Fruit fly (Drosophila melanogaster): ENCODE measurements around the gene CG17258.

Gene CG17258

DNA sequence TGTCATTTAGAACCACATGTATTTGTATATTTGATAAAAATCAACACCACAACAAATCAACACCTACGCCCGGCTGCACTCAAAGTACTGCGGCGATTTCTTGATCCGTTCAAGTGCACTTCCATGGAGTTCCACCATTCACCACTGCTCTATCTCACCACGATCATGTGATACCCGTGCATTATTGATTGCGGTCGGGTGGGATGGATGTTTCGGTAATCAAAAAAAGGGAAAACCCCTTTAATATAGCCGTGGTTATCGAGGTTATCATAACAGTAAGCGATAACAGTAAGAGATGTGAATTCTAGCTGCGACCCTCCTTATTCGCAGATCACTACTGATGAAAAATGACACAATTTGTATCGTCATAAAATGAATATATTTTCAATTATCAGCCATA lies 16.9 kb downstream of the CG17258 start, which contains the start of the genes CG17224 and CG17264 (continued):
- no peak for TF ChIP-seq CG33213 (GFP tag; optimal IDR thresholded peaks at IDR 0.05)
- no peak for TF ChIP-seq crp (GFP tag; optimal IDR thresholded peaks at IDR 0.05)
- TF ChIP-seq Med (GFP tag), result peak; percentile 3
- TF ChIP-seq jumu (GFP tag; optimal IDR thresholded peaks at IDR 0.05), result no peak
- no peak for TF ChIP-seq HmgZ (tag; optimal IDR thresholded peaks at IDR 0.05)
- no peak for TF ChIP-seq Poxn (GFP tag; IDR thresholded peaks at IDR 0.05)
- TF ChIP-seq CrebB (tag; optimal IDR thresholded peaks at IDR 0.05), result no peak
- TF ChIP-seq gsb-n (tag; optimal IDR thresholded peaks at IDR 0.05), result no peak
- no peak for TF ChIP-seq Mes4 (GFP tag; optimal IDR thresholded peaks at IDR 0.05)
- TF ChIP-seq sr (GFP tag; IDR thresholded peaks at IDR 0.05), result peak; percentile 45; the same call in 1 of the 3 replicates
- no peak for TF ChIP-seq HHEX (GFP tag; optimal IDR thresholded peaks at IDR 0.05)
- no peak for TF ChIP-seq Hr51 (GFP tag; optimal IDR thresholded peaks at IDR 0.05)
- no peak for TF ChIP-seq sd (tag; optimal IDR thresholded peaks at IDR 0.05)
- TF ChIP-seq stwl (tag; optimal IDR thresholded peaks at IDR 0.05), result peak; percentile 37
- no peak for TF ChIP-seq Awh (GFP tag; IDR thresholded peaks at IDR 0.05)
- TF ChIP-seq CG1647 (GFP tag; optimal IDR thresholded peaks at IDR 0.05), result no peak
- no peak for TF ChIP-seq luna (GFP tag; optimal IDR thresholded peaks at IDR 0.05)
- no peak for TF ChIP-seq fd102C (GFP tag; optimal IDR thresholded peaks at IDR 0.05)
- peak; percentile 86 for TF ChIP-seq pfk (GFP tag; optimal IDR thresholded peaks at IDR 0.05)
- TF ChIP-seq HLH4C (GFP tag; IDR thresholded peaks at IDR 0.05; ENCODE audit: partially characterized antibody), result no peak
- TF ChIP-seq p53 (GFP tag; optimal IDR thresholded peaks at IDR 0.05), result no peak
- TF ChIP-seq seq (GFP tag; IDR thresholded peaks at IDR 0.05), result no peak
- peak; percentile 73 for TF ChIP-seq sens (GFP tag)
- peak; percentile 52 for TF ChIP-seq HLHmδ (GFP tag; optimal IDR thresholded peaks at IDR 0.05)
- no peak for TF ChIP-seq gfzf (GFP tag; optimal IDR thresholded peaks at IDR 0.05)
- TF ChIP-seq CG15073 (GFP tag; optimal IDR thresholded peaks at IDR 0.05), result no peak
- no peak for TF ChIP-seq Fer3 (tag; optimal IDR thresholded peaks at IDR 0.05)

- TF ChIP-seq Fer3 (tag; optimal IDR thresholded peaks at IDR 0.05), result peak; percentile 7
- no peak for TF ChIP-seq Hr78 (GFP tag; optimal IDR thresholded peaks at IDR 0.05)
- TF ChIP-seq CG11093 (GFP tag; IDR thresholded peaks at IDR 0.05), result no peak
- no peak for TF ChIP-seq B-H1 (GFP tag; IDR thresholded peaks at IDR 0.05)
- peak; percentile 12 for TF ChIP-seq Hr3 (GFP tag; optimal IDR thresholded peaks at IDR 0.05)
- TF ChIP-seq dm (GFP tag; optimal IDR thresholded peaks at IDR 0.05), result no peak
- TF ChIP-seq yki (optimal IDR thresholded peaks at IDR 0.05), result no peak
- TF ChIP-seq CG13894 (tag; optimal IDR thresholded peaks at IDR 0.05), result no peak
- no peak for TF ChIP-seq CG1603 (tag; optimal IDR thresholded peaks at IDR 0.05)
- TF ChIP-seq sd (tag; optimal IDR thresholded peaks at IDR 0.05), result no peak
- TF ChIP-seq Vsx1 (GFP tag; optimal IDR thresholded peaks at IDR 0.05), result no peak
- TF ChIP-seq CG8388 (GFP tag; optimal IDR thresholded peaks at IDR 0.05), result peak; percentile 29
- no peak for TF ChIP-seq org-1 (GFP tag; optimal IDR thresholded peaks at IDR 0.05)
- no peak for TF ChIP-seq Hand (GFP tag; optimal IDR thresholded peaks at IDR 0.05)
- no peak for TF ChIP-seq CG12744 (GFP tag; optimal IDR thresholded peaks at IDR 0.05)
- TF ChIP-seq zen (tag; optimal IDR thresholded peaks at IDR 0.05), result no peak
- TF ChIP-seq rib (GFP tag; IDR thresholded peaks at IDR 0.05), result no peak
- TF ChIP-seq CG11456 (GFP tag; IDR thresholded peaks at IDR 0.05), result no peak
- peak; percentile 21 for TF ChIP-seq Med (GFP tag)
- TF ChIP-seq mirr (GFP tag; optimal IDR thresholded peaks at IDR 0.05), result no peak
- no peak for TF ChIP-seq lov (optimal IDR thresholded peaks at IDR 0.05)
- TF ChIP-seq lov (GFP tag; IDR thresholded peaks at IDR 0.05), result no peak
- TF ChIP-seq Hey (tag; optimal IDR thresholded peaks at IDR 0.05), result no peak
- no peak for TF ChIP-seq CG7786 (GFP tag; optimal IDR thresholded peaks at IDR 0.05)
- TF ChIP-seq ttk (GFP tag; IDR thresholded peaks at IDR 0.05), result 0 out of 2 replicates have a peak, but pooled peaks have one; percentile 23
- TF ChIP-seq CG2875 (GFP tag; optimal IDR thresholded peaks at IDR 0.05), result no peak
- no peak for TF ChIP-seq Ravus (GFP tag; IDR thresholded peaks at IDR 0.05)
- no peak for TF ChIP-seq so (GFP tag; IDR thresholded peaks at IDR 0.05)
These were observed 22.4 kb downstream of the CG17258 start for dm6 chr2L:3012780-3013179.
